Worm (Caenorhabditis elegans): ENCODE data around the gene T14G8.2.

T14G8.2 gene

ce11 chrX:12852575-12852974, 5.2 kb upstream of the T14G8.2 start, which contains the start of gene chd-3:
Gene chd-3 (minus strand): TSS chrX:12852601.
- no peak for TF ChIP-seq zag-1 (tag; optimal IDR thresholded peaks at IDR 0.05)
- TF ChIP-seq Y55F3AM.14 (GFP tag; optimal IDR thresholded peaks at IDR 0.05): no peak

- TF ChIP-seq F13H6.1 (tag; optimal IDR thresholded peaks at IDR 0.05) (peak; percentile 21), mdl-1 (tag; optimal IDR thresholded peaks at IDR 0.05) (no peak), nhr-77 (tag; optimal IDR thresholded peaks at IDR 0.05) (no peak), ZK546.5 (tag; optimal IDR thresholded peaks at IDR 0.05) (no peak), nhr-129 (tag; optimal IDR thresholded peaks at IDR 0.05) (peak; percentile 24), nhr-237 (tag; optimal IDR thresholded peaks at IDR 0.05) (no peak), sma-9 (GFP tag; optimal IDR thresholded peaks at IDR 0.05) (peak; percentile 3), sma-9 (tag; optimal IDR thresholded peaks at IDR 0.05) (no peak), elt-3 (tag; optimal IDR thresholded peaks at IDR 0.05) (no peak), unc-39 (tag; optimal IDR thresholded peaks at IDR 0.05) (no peak)
Measured at ce11 chrX:12853079-12853478, 4.7 kb upstream of the T14G8.2 start.

ce11 chrX:12854135-12854534, 3.7 kb upstream of the T14G8.2 start:
- TF ChIP-seq unc-55 (GFP tag; optimal IDR thresholded peaks at IDR 0.05): peak; percentile 25
- TF ChIP-seq nhr-23 (tag; optimal IDR thresholded peaks at IDR 0.05): no peak
- no peak for TF ChIP-seq snpc-4 (tag; optimal IDR thresholded peaks at IDR 0.05)
- no peak for TF ChIP-seq C34F6.9 (tag; optimal IDR thresholded peaks at IDR 0.05)
- no peak for TF ChIP-seq ceh-82 (tag; optimal IDR thresholded peaks at IDR 0.05)
- TF ChIP-seq alr-1 (tag; optimal IDR thresholded peaks at IDR 0.05): no peak

ce11 chrX:12854680-12855079, 3.1 kb upstream of the T14G8.2 start:
- no peak for TF ChIP-seq ceh-16 (tag; optimal IDR thresholded peaks at IDR 0.05)
- TF ChIP-seq C34F6.9 (tag; optimal IDR thresholded peaks at IDR 0.05): no peak
- no peak for TF ChIP-seq lin-39 (tag; optimal IDR thresholded peaks at IDR 0.05)
- no peak for TF ChIP-seq nhr-23 (tag; optimal IDR thresholded peaks at IDR 0.05)
- TF ChIP-seq ceh-82 (tag; optimal IDR thresholded peaks at IDR 0.05): no peak
- TF ChIP-seq egl-27 (tag; optimal IDR thresholded peaks at IDR 0.05): no peak

- TF ChIP-seq peb-1 (tag; optimal IDR thresholded peaks at IDR 0.05) (no peak), lin-13 (GFP tag; optimal IDR thresholded peaks at IDR 0.05) (peak; percentile 55), skn-1 (tag; optimal IDR thresholded peaks at IDR 0.05) (no peak), C34F6.9 (tag; optimal IDR thresholded peaks at IDR 0.05) (peak; percentile 49), mbf-1 (tag; optimal IDR thresholded peaks at IDR 0.05) (no peak), ztf-4 (tag; optimal IDR thresholded peaks at IDR 0.05) (no peak), aly-2 (tag; optimal IDR thresholded peaks at IDR 0.05) (no peak), gmeb-1 (tag; optimal IDR thresholded peaks at IDR 0.05) (peak; percentile 46), F13H6.1 (tag; optimal IDR thresholded peaks at IDR 0.05) (peak; percentile 67), ztf-1 (GFP tag; conservative IDR thresholded peaks at IDR 0.05) (no peak), sma-3 (GFP tag; optimal IDR thresholded peaks at IDR 0.05) (peak; percentile 56), lin-39 (tag; optimal IDR thresholded peaks at IDR 0.05) (no peak), nhr-21 (tag; optimal IDR thresholded peaks at IDR 0.05) (peak; percentile 54), sma-9 (GFP tag; optimal IDR thresholded peaks at IDR 0.05) (peak; percentile 56), sma-9 (tag; optimal IDR thresholded peaks at IDR 0.05) (no peak), nhr-6 (tag; optimal IDR thresholded peaks at IDR 0.05) (no peak), crh-2 (tag; optimal IDR thresholded peaks at IDR 0.05) (peak; percentile 72), unc-55 (GFP tag; optimal IDR thresholded peaks at IDR 0.05) (peak; percentile 54), lsy-2 (tag; optimal IDR thresholded peaks at IDR 0.05) (peak; percentile 23 to 69), sem-4 (tag; optimal IDR thresholded peaks at IDR 0.05) (peak; percentile 46), nhr-77 (tag; optimal IDR thresholded peaks at IDR 0.05) (no peak), fos-1 (tag; optimal IDR thresholded peaks at IDR 0.05) (peak; percentile 63), nhr-129 (tag; optimal IDR thresholded peaks at IDR 0.05) (peak; percentile 57), dmd-4 (tag; optimal IDR thresholded peaks at IDR 0.05) (no peak)
Measured at ce11 chrX:12860711-12861287, 3.0 kb downstream of the T14G8.2 start, which contains the start of gene T14G8.3. Gene T14G8.3 (plus strand): TSS chrX:12861237.

All from whole organism, L2 larva.